Fruit fly (Drosophila melanogaster) whole organism, prepupa: Measurements from ENCODE around the gene CG5021.
A peak's percentile ranks its signal among the peaks of the same experiment; 100 is the strongest.

Experiments used
- Blimp-1 ChIP-seq: fragments of 200-800 bp; sonication (Bioruptor generic); optimal IDR thresholded peaks from 3 replicates; lab custom pipeline; 2017; ENCODE audit warnings: missing biosample characterization, missing genetic modification characterization, mild to moderate bottlenecking, moderate library complexity, missing genetic modification reagents
- CG10631 ChIP-seq: fragments of 200-800 bp; sonication (Bioruptor generic); optimal IDR thresholded peaks from 2 replicates; lab custom pipeline; 2016; ENCODE audit warnings: missing biosample characterization, missing genetic modification characterization
- CG10669 ChIP-seq: fragments of 200-800 bp; sonication (Bioruptor generic); optimal IDR thresholded peaks from 3 replicates; lab custom pipeline; 2018; ENCODE audit warnings: missing biosample characterization, mild to moderate bottlenecking, missing genetic modification characterization, moderate library complexity
- CG11762 ChIP-seq: fragments of 200-800 bp; sonication (Bioruptor generic); optimal IDR thresholded peaks from 3 replicates; lab custom pipeline; 2016; ENCODE audit warnings: missing biosample characterization, missing genetic modification characterization; ENCODE audit not compliant: insufficient read depth
- CG11902 ChIP-seq: fragments of 200-800 bp; sonication (Bioruptor generic); optimal IDR thresholded peaks from 3 replicates; lab custom pipeline; 2016; ENCODE audit warnings: missing biosample characterization, missing genetic modification characterization
- CG16779 ChIP-seq: fragments of 200-800 bp; sonication (Bioruptor generic); optimal IDR thresholded peaks from 3 replicates; lab custom pipeline; 2017; ENCODE audit warnings: missing biosample characterization, mild to moderate bottlenecking, missing genetic modification characterization
- CG3032 ChIP-seq: fragments of 200-800 bp; optimal IDR thresholded peaks from 2 replicates; lab custom pipeline; 2019; ENCODE audit warnings: missing biosample characterization, mild to moderate bottlenecking, missing genetic modification characterization, moderate library complexity
- CG31627 ChIP-seq: fragments of 200-800 bp; sonication (Bioruptor generic); optimal IDR thresholded peaks from 3 replicates; lab custom pipeline; 2016; ENCODE audit warnings: missing biosample characterization, missing genetic modification characterization
- CG32006 ChIP-seq: fragments of 200-800 bp; sonication (Bioruptor generic); optimal IDR thresholded peaks from 3 replicates; lab custom pipeline; 2017; ENCODE audit warnings: missing biosample characterization, mild to moderate bottlenecking, missing genetic modification characterization
- CG34406 ChIP-seq: fragments of 200-800 bp; sonication (Bioruptor generic); optimal IDR thresholded peaks from 3 replicates; lab custom pipeline; 2016; ENCODE audit warnings: missing biosample characterization, missing genetic modification characterization
- CG3919 ChIP-seq: fragments of 200-800 bp; sonication (Bioruptor generic); optimal IDR thresholded peaks from 3 replicates; lab custom pipeline; 2016; ENCODE audit warnings: missing biosample characterization, missing genetic modification characterization
- CG4318 ChIP-seq: fragments of 200-800 bp; sonication (Bioruptor generic); optimal IDR thresholded peaks from 3 replicates; lab custom pipeline; 2017; ENCODE audit warnings: missing biosample characterization, mild to moderate bottlenecking, missing genetic modification characterization
- CG6163 ChIP-seq: fragments of 200-800 bp; sonication (Bioruptor generic); IDR thresholded peaks from 3 replicates; pipeline ENCODE4 v1.3.6; 2022; ENCODE audit warnings: missing biosample characterization, missing genetic modification characterization
- CG6276 ChIP-seq: fragments of 200-800 bp; sonication (Bioruptor generic); optimal IDR thresholded peaks from 2 replicates; lab custom pipeline; 2017; ENCODE audit warnings: missing biosample characterization, mild to moderate bottlenecking, missing genetic modification characterization
- CG6792 ChIP-seq: fragments of 200-800 bp; sonication (Bioruptor generic); optimal IDR thresholded peaks from 3 replicates; lab custom pipeline; 2016; ENCODE audit warnings: missing biosample characterization, missing genetic modification characterization
- CG6854 ChIP-seq: fragments of 200-800 bp; sonication (Bioruptor generic); optimal IDR thresholded peaks from 2 replicates; lab custom pipeline; 2017; ENCODE audit warnings: missing biosample characterization, mild to moderate bottlenecking, missing genetic modification characterization
- CG7368 ChIP-seq: fragments of 200-800 bp; sonication (Bioruptor generic); optimal IDR thresholded peaks from 3 replicates; lab custom pipeline; 2016; ENCODE audit warnings: missing biosample characterization, missing genetic modification characterization
- CG8319 ChIP-seq: fragments of 200-800 bp; sonication (Bioruptor generic); optimal IDR thresholded peaks from 3 replicates; lab custom pipeline; 2016; ENCODE audit warnings: missing biosample characterization, missing genetic modification characterization
- CG8632 ChIP-seq: fragments of 200-800 bp; sonication (Bioruptor generic); optimal IDR thresholded peaks from 3 replicates; lab custom pipeline; 2016; ENCODE audit warnings: missing biosample characterization, missing genetic modification characterization
- CG9139 ChIP-seq: fragments of 200-800 bp; sonication (Bioruptor generic); optimal IDR thresholded peaks from 3 replicates; lab custom pipeline; 2017; ENCODE audit warnings: missing biosample characterization, mild to moderate bottlenecking, missing genetic modification characterization
- Eip75B ChIP-seq: fragments of 200-800 bp; sonication (Bioruptor generic); optimal IDR thresholded peaks from 3 replicates; lab custom pipeline; 2016; ENCODE audit warnings: missing biosample characterization, missing genetic modification characterization
- Eip78C ChIP-seq: fragments of 200-800 bp; sonication (Bioruptor generic); peaks from one replicate; lab custom pipeline; 2016; ENCODE audit warnings: missing biosample characterization, missing genetic modification characterization
- Eip93F ChIP-seq: fragments of 200-800 bp; sonication (Bioruptor generic); optimal IDR thresholded peaks from 2 replicates; lab custom pipeline; 2016; ENCODE audit warnings: missing biosample characterization, mild to moderate bottlenecking, missing genetic modification characterization
- Ets21C ChIP-seq: fragments of 200-800 bp; sonication (Bioruptor generic); optimal IDR thresholded peaks from 3 replicates; lab custom pipeline; 2016; ENCODE audit warnings: missing biosample characterization, missing genetic modification characterization
- Ets96B ChIP-seq: fragments of 200-800 bp; optimal IDR thresholded peaks from 2 replicates; lab custom pipeline; 2019; ENCODE audit warnings: missing biosample characterization, mild to moderate bottlenecking, missing genetic modification characterization, moderate library complexity
- Gug ChIP-seq: fragments of 200-800 bp; sonication (Bioruptor generic); IDR thresholded peaks from 2 replicates; pipeline ENCODE4 v1.3.6; 2022; ENCODE audit warnings: missing biosample characterization, missing genetic modification characterization
- Hr4 ChIP-seq: fragments of 200-800 bp; sonication (Bioruptor generic); optimal IDR thresholded peaks from 3 replicates; lab custom pipeline; 2016; ENCODE audit warnings: missing biosample characterization, missing genetic modification characterization
- Lpt ChIP-seq: fragments of 200-800 bp; sonication (Bioruptor generic); optimal IDR thresholded peaks from 3 replicates; lab custom pipeline; 2016; ENCODE audit warnings: missing biosample characterization, missing genetic modification characterization
- Met ChIP-seq: fragments of 200-800 bp; sonication (Bioruptor generic); optimal IDR thresholded peaks from 3 replicates; lab custom pipeline; 2016; ENCODE audit warnings: missing biosample characterization, missing genetic modification characterization
- Sox102F ChIP-seq: fragments of 200-800 bp; sonication (Bioruptor generic); optimal IDR thresholded peaks from 2 replicates; lab custom pipeline; 2016; ENCODE audit warnings: missing biosample characterization, mild to moderate bottlenecking, missing genetic modification characterization
- Sox15 ChIP-seq: fragments of 200-800 bp; sonication (Bioruptor generic); optimal IDR thresholded peaks from 3 replicates; lab custom pipeline; 2016; ENCODE audit warnings: missing biosample characterization, missing genetic modification characterization
- cyc ChIP-seq: fragments of 200-800 bp; sonication (Bioruptor generic); optimal IDR thresholded peaks from 3 replicates; lab custom pipeline; 2016; ENCODE audit warnings: missing biosample characterization, missing genetic modification characterization
- dsx ChIP-seq: fragments of 200-800 bp; optimal IDR thresholded peaks from 3 replicates; lab custom pipeline; 2019; ENCODE audit warnings: missing biosample characterization, mild to moderate bottlenecking, missing genetic modification characterization, moderate library complexity; ENCODE audit not compliant: poor library complexity, severe bottlenecking
- eg ChIP-seq: fragments of 200-800 bp; sonication (Bioruptor generic); IDR thresholded peaks from 3 replicates; pipeline ENCODE4 v1.3.6; 2022; ENCODE audit warnings: missing biosample characterization, missing genetic modification characterization
- esn ChIP-seq: fragments of 200-800 bp; sonication (Bioruptor generic); optimal IDR thresholded peaks from 2 replicates; lab custom pipeline; 2016; ENCODE audit warnings: missing biosample characterization, mild to moderate bottlenecking, missing genetic modification characterization, moderate library complexity
- fd59A ChIP-seq: fragments of 200-800 bp; sonication (Bioruptor generic); optimal IDR thresholded peaks from 2 replicates; lab custom pipeline; 2017; ENCODE audit warnings: missing biosample characterization, mild to moderate bottlenecking, missing genetic modification characterization, missing genetic modification reagents
- fd85E ChIP-seq: fragments of 200-800 bp; sonication (Bioruptor generic); optimal IDR thresholded peaks from 3 replicates; lab custom pipeline; 2016; ENCODE audit warnings: missing biosample characterization, missing genetic modification characterization
- fkh ChIP-seq: fragments of 200-800 bp; sonication (Bioruptor generic); optimal IDR thresholded peaks from 3 replicates; lab custom pipeline; 2017; ENCODE audit warnings: missing biosample characterization, mild to moderate bottlenecking, missing genetic modification characterization, moderate library complexity
- net ChIP-seq: fragments of 200-800 bp; sonication (Bioruptor generic); optimal IDR thresholded peaks from 3 replicates; lab custom pipeline; 2016; ENCODE audit warnings: missing biosample characterization, missing genetic modification characterization
- salr ChIP-seq, 2 experiments: fragments of 200-800 bp; sonication (Bioruptor generic); optimal IDR thresholded peaks; 3 replicates each; lab custom pipeline; 2016 to 2018; ENCODE audit warnings: missing biosample characterization in 2 of 2, missing genetic modification characterization in 2 of 2, mild to moderate bottlenecking in 1 of 2
- spab ChIP-seq: fragments of 200-800 bp; sonication (Bioruptor generic); optimal IDR thresholded peaks from 2 replicates; lab custom pipeline; 2017; ENCODE audit warnings: missing biosample characterization, mild to moderate bottlenecking, missing genetic modification characterization, missing genetic modification reagents
- ss ChIP-seq, 2 experiments: fragments of 200-800 bp; sonication (Bioruptor generic); optimal IDR thresholded peaks; 2 replicates in 1 of 2; 3 replicates in 1 of 2; lab custom pipeline; 2017 to 2018; ENCODE audit warnings: mild to moderate bottlenecking in 2 of 2, missing biosample characterization in 2 of 2, missing genetic modification characterization in 2 of 2, moderate library complexity in 1 of 2
- svp ChIP-seq: fragments of 200-800 bp; sonication (Bioruptor generic); peaks from one replicate; lab custom pipeline; 2016; ENCODE audit warnings: missing biosample characterization, missing genetic modification characterization
- vri ChIP-seq: fragments of 200-800 bp; sonication (Bioruptor generic); optimal IDR thresholded peaks from 3 replicates; lab custom pipeline; 2016; ENCODE audit warnings: missing biosample characterization, mild to moderate bottlenecking, missing genetic modification characterization

CG5021 gene

dm6 chr3L:8953199-8953956, 13.3 kb upstream of the CG5021 start (continued):
- TF ChIP-seq fd59A (GFP tag; lab: Kevin White, UChicago) (peak; percentile 51), CG6163 (GFP tag; lab: Robert Waterston, UW) (no peak; the same call in 2 of the 3 replicates), esn (GFP tag; lab: Kevin White, UChicago) (peak; percentile 74), CG8632 (peak; percentile 47), Sox102F (peak; percentile 68), fkh (GFP tag; lab: Kevin White, UChicago) (peak; percentile 7), eg (GFP tag; lab: Robert Waterston, UW) (peak; percentile 40; the same call in 2 of the 3 replicates), CG10631 (GFP tag; lab: Kevin White, UChicago) (peak; percentile 78), CG32006 (GFP tag; lab: Kevin White, UChicago) (peak; percentile 90), cyc (peak; percentile 30), CG16779 (peak; percentile 80), CG31627 (GFP tag; lab: Kevin White, UChicago) (peak; percentile 44), vri (peak; percentile 7), salr (GFP tag; optimal IDR thresholded peaks at IDR 0.05; lab: Kevin White, UChicago) (peak in 1 of 2 experiments; percentile 60), Ets21C (GFP tag; lab: Kevin White, UChicago) (peak; percentile 41), Met (GFP tag; lab: Kevin White, UChicago) (peak; percentile 72), CG34406 (GFP tag; lab: Kevin White, UChicago) (peak; percentile 3), CG6792 (GFP tag; lab: Kevin White, UChicago) (peak; percentile 55), CG3032 (peak; percentile 71), CG4318 (GFP tag; lab: Kevin White, UChicago) (peak; percentile 60), svp (GFP tag; lab: Kevin White, UChicago) (no peak), CG8319 (GFP tag; lab: Kevin White, UChicago) (no peak), ss (GFP tag; optimal IDR thresholded peaks at IDR 0.05; lab: Kevin White, UChicago) (peak; percentile 56 to 58), CG9139 (peak; percentile 36), CG11902 (no peak), dsx (GFP tag; lab: Kevin White, UChicago) (peak; percentile 46), Eip75B (GFP tag; lab: Kevin White, UChicago) (peak; percentile 76), CG6854 (peak; percentile 10), CG7368 (GFP tag; lab: Kevin White, UChicago) (peak; percentile 21), CG3919 (peak; percentile 53), CG10669 (GFP tag; lab: Kevin White, UChicago) (peak; percentile 67), Hr4 (GFP tag; lab: Kevin White, UChicago) (peak; percentile 78)

DNA sequence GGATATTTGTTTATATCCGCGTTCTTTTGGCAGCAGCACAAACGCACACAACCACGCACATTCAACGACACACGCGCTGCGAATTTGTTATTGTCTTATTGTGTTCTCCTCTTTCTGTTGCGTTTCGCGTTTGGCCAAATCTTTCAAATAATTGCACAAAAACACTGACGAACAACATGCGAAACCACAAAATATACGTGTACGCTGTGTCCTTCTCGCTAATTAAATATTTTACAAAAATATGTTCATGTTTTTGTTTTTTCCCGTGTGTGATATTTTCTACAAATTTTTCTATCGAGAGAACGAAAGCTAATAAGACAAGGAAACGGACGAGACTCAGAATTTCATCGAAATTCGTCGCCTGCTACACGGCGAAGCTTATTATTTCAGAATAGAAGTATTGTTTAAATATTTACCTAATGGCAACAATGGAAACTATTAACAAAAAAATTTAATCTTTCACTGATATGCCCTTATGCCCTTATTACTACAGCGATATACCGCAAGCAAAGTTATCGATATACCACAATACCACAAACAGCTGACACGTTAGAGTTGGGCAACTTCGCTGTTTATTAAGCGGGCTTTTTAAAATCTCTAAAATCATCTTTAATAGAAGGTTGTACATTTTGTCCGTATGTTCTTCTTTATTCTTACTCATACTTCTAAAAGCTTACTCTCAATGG, 12.5 kb upstream of the CG5021 start, which contains the start of the genes CG43783 and orb2:
Gene CG43783 (minus strand): TSS at position 311 of the 686 bp plus-strand sequence.
Gene orb2 (minus strand): TSS at position 502 of the 686 bp plus-strand sequence.
- TF ChIP-seq Blimp-1 (no peak), CG11762 (GFP tag; lab: Kevin White, UChicago) (peak; percentile 1), Sox15 (no peak), Eip78C (GFP tag; lab: Kevin White, UChicago) (peak; percentile 69), CG9139 (no peak)

DNA sequence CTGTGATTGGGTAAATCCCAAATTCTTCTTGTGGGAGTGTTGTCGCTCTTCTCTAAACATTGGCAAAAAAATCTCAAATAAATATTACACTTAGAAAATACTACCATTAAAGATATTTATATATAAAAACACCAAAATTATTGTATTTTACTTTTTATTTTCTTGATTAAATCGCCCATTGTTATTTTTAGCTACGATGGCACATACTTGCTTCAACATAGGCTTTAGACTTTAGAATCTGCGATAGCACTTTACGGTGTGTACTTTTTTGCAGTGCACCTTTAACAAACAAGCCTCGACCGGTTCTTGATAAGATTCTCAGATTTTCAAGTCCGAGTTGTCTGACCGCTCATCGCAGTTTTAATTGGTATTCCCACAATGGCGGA, 12.0 kb upstream of the CG5021 start, which contains the start of gene GNBP3:
Gene GNBP3 (plus strand): TSS at position 374 of the 386 bp plus-strand sequence.
- TF ChIP-seq Blimp-1 (peak; percentile 86), vri (peak; percentile 94), CG16779 (peak; percentile 87), CG31627 (GFP tag; lab: Kevin White, UChicago) (peak; percentile 89), spab (peak; percentile 85), Gug (GFP tag; lab: Robert Waterston, UW) (peak; percentile 77), Ets21C (GFP tag; lab: Kevin White, UChicago) (peak; percentile 84), Sox102F (peak; percentile 98), CG10631 (GFP tag; lab: Kevin White, UChicago) (peak; percentile 92), CG32006 (GFP tag; lab: Kevin White, UChicago) (peak; percentile 92), Lpt (GFP tag; lab: Kevin White, UChicago) (peak; percentile 84), Met (GFP tag; lab: Kevin White, UChicago) (no peak), CG3032 (peak; percentile 91), Ets96B (tag; lab: Kevin White, UChicago) (peak; percentile 92), CG6276 (GFP tag; lab: Kevin White, UChicago) (no peak), CG34406 (GFP tag; lab: Kevin White, UChicago) (peak; percentile 93), Eip93F (GFP tag; lab: Kevin White, UChicago) (peak; percentile 97), eg (GFP tag; lab: Robert Waterston, UW) (peak; percentile 83), fd85E (peak; percentile 81), net (GFP tag; lab: Kevin White, UChicago) (peak; percentile 92), CG7368 (GFP tag; lab: Kevin White, UChicago) (peak; percentile 88)
